Worm (Caenorhabditis elegans) whole organism, L1 larva: ENCODE results near the gene ztf-28.

Experiments used
- ets-5 ChIP-seq: fragments of 200-800 bp; sonication (Bioruptor generic); IDR thresholded peaks from 2 replicates; pipeline ENCODE4 v1.3.6; 2022; ENCODE audit warnings: missing genetic modification characterization, missing compliant biosample characterization
- jun-1 ChIP-seq: fragments of 150-350 bp; optimal IDR thresholded peaks from 2 replicates; lab custom pipeline; 2014; ENCODE audit warnings: missing biosample characterization, missing genetic modification reagents, missing genetic modification characterization
- mab-9 ChIP-seq: fragments of 200-800 bp; sonication (Bioruptor generic); IDR thresholded peaks from 2 replicates; pipeline ENCODE4 v1.3.6; 2022; ENCODE audit warnings: missing genetic modification reagents, missing genetic modification characterization, missing compliant biosample characterization
- nhr-11 ChIP-seq: fragments of 150-350 bp; optimal IDR thresholded peaks from 2 replicates; lab custom pipeline; 2014; ENCODE audit warnings: missing biosample characterization, missing genetic modification characterization
- nhr-12 ChIP-seq: sonication (generic microtip); optimal IDR thresholded peaks from 2 replicates; lab custom pipeline; 2017; ENCODE audit warnings: missing biosample characterization, missing genetic modification characterization
- rnt-1 ChIP-seq: sonication (generic microtip); optimal IDR thresholded peaks from 2 replicates; lab custom pipeline; 2016; ENCODE audit warnings: mild to moderate bottlenecking, missing genetic modification characterization, moderate library complexity, missing compliant biosample characterization
- unc-62 ChIP-seq: fragments of 150-350 bp; optimal IDR thresholded peaks from 2 replicates; lab custom pipeline; 2014; ENCODE audit warnings: missing biosample characterization, missing genetic modification reagents, missing genetic modification characterization

DNA sequence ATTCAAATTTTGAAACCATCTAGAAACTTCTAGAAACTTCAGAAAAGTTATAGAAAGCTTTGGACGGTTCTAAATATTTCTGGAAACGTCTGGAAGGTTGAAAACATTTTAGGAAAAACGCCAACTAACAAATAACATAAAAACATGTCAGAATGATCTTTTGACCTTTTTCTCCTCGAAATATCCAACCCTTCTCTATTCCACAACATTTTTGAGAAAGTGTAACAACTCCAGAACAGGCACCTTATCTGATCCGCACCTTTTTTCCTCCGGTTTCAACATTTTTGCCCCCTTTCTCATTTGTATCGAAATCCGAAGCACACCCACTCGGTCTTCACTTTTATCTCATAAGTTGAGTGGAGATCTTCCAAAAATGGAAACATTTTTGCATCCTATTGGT lies 19.9 kb downstream of the ztf-28 start, which contains the start of gene F22F7.3:
- no peak for TF ChIP-seq ets-5 (GFP tag; lab: Robert Waterston, UW)
- no peak for TF ChIP-seq nhr-11 (tag; lab: Kevin White, UChicago)
- no peak for TF ChIP-seq unc-62 (GFP tag; lab: Kevin White, UChicago)
- no peak for TF ChIP-seq nhr-12 (tag; lab: Kevin White, UChicago)
- TF ChIP-seq mab-9 (GFP tag; lab: Robert Waterston, UW), result no peak
- no peak for TF ChIP-seq jun-1
- no peak for TF ChIP-seq rnt-1 (tag; lab: Kevin White, UChicago)
